Fruit fly (Drosophila melanogaster) Kc167 (cell line): ENCODE results near the gene Hrd3.

Experiments
- Myc ChIP-seq: fragments of >200 bp; optimal IDR thresholded peaks from 2 replicates; lab custom pipeline; 2017; ENCODE audit warnings: missing external identifiers
- h ChIP-seq: fragments of >200 bp; optimal IDR thresholded peaks from 3 replicates; lab custom pipeline; 2018; ENCODE audit warnings: missing external identifiers
- psq ChIP-seq: fragments of >200 bp; optimal IDR thresholded peaks from 2 replicates; lab custom pipeline; 2017; ENCODE audit warnings: missing external identifiers
- ttk ChIP-seq: sonication (Bioruptor generic); optimal IDR thresholded peaks from 2 replicates; lab custom pipeline; 2017; ENCODE audit warnings: missing external identifiers

- TF ChIP-seq psq: no peak
- TF ChIP-seq ttk: no peak
- TF ChIP-seq Myc (lab: Kevin White, UChicago): no peak
- no peak for TF ChIP-seq h (lab: Kevin White, UChicago)
Observed at dm6 chr3R:23786768-23787631, 28.6 kb upstream of the Hrd3 start.
